Worm (Caenorhabditis elegans): ENCODE results near the gene ceh-10.

DNA sequence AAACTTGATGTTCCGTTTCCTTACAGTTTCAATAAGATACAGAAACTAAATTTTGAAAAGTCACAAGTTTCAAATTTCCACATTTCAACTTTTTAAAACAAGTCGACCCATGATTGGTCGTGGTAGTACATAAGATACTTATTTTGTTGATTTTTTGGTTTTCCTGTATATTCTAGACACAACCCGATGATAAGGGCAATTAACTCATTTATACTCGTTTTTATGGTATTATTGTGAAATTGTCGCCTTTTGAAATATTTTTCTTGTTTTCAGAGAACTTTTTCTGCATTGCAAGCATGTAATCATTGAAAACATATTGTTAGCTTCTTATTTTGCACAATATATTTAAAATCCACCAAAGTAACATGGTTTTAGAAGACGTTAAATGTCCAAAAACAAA lies 13.1 kb downstream of the ceh-10 start:
- TF ChIP-seq ceh-2 (tag; optimal IDR thresholded peaks at IDR 0.05) (no peak), hlh-6 (tag; optimal IDR thresholded peaks at IDR 0.05) (no peak), elt-2 (tag; optimal IDR thresholded peaks at IDR 0.05) (no peak), nhr-11 (tag; optimal IDR thresholded peaks at IDR 0.05) (no peak), ama-1 (optimal IDR thresholded peaks at IDR 0.05) (no peak), unc-86 (tag; optimal IDR thresholded peaks at IDR 0.05) (no peak), rnt-1 (tag; optimal IDR thresholded peaks at IDR 0.05) (no peak), fax-1 (tag; optimal IDR thresholded peaks at IDR 0.05) (no peak), elt-4 (tag; optimal IDR thresholded peaks at IDR 0.05) (no peak)

All from whole organism, late embryonic.